Worm (Caenorhabditis elegans): Measurements from ENCODE around the gene Y38F1A.7.

DNA sequence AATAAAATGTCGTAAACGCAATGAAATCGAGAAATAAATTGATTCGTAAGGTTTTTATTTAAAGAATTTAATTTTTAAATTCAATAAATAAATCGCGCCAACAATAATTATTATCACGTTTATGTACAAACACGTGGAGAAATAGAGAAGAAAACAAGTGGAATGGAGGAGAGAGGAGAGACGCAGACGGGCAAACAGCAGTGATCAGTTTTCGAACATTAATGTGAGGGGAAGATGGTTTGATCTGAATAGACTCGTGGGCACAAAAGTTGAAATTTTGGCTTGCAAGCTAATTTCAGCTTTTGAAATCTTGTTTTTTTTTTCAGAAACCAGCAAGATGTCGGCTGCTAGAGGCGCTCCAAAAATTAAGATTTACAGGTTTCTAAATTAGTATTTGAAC lies 1.4 kb downstream of the Y38F1A.7 start, which contains the start of gene hphd-1:
- TF ChIP-seq unc-39 (tag; optimal IDR thresholded peaks at IDR 0.05): no peak
- no peak for TF ChIP-seq pha-4 (tag; optimal IDR thresholded peaks at IDR 0.05)
- TF ChIP-seq cnd-1 (tag; optimal IDR thresholded peaks at IDR 0.05): no peak
- TF ChIP-seq snpc-4 (tag; optimal IDR thresholded peaks at IDR 0.05): no peak
- TF ChIP-seq nhr-237 (tag; optimal IDR thresholded peaks at IDR 0.05): no peak
- no peak for TF ChIP-seq ces-1 (GFP tag; optimal IDR thresholded peaks at IDR 0.05)
- TF ChIP-seq ztf-11 (tag; optimal IDR thresholded peaks at IDR 0.05): no peak
- TF ChIP-seq M03D4.4 (tag; optimal IDR thresholded peaks at IDR 0.05): no peak
- TF ChIP-seq mep-1 (tag; optimal IDR thresholded peaks at IDR 0.05): no peak
- no peak for TF ChIP-seq blmp-1 (tag; optimal IDR thresholded peaks at IDR 0.05)
- TF ChIP-seq nhr-2 (tag; optimal IDR thresholded peaks at IDR 0.05): no peak
- TF ChIP-seq sptf-1 (tag; optimal IDR thresholded peaks at IDR 0.05): no peak

All from whole organism, mixed stage, embryonic.